Worm (Caenorhabditis elegans) whole organism, L4/young adult: ENCODE measurements around the gene W07A12.4.

Experiments
- W03F9.2 ChIP-seq: fragments of 150-350 bp; optimal IDR thresholded peaks from 2 replicates; lab custom pipeline; 2014; ENCODE audit warnings: missing biosample characterization, missing genetic modification characterization
- him-1 ChIP-seq: sonication (generic microtip); optimal IDR thresholded peaks from 2 replicates; lab custom pipeline; 2016; ENCODE audit warnings: missing genotype, missing genetic modification reagents, missing genetic modification characterization, missing compliant biosample characterization

DNA sequence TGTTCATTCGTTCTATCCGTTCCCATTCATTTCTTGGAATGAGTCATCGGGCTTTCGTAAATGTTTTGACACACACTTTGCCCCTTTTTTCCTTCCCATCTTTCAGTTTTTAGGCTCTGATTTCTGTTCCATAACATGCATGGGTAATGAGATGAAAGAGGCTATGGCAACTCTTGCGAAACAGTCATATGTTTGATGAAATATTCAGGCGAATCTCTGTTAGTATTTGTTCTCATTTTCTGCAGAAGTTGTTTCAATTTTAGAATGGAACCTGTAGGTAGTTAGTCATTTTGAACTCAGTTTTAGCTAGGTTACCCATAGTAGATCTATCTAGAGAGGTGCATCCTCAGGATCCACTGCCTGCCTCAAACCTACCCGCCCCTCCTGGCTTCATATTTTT lies 31.1 kb upstream of the W07A12.4 start:
- TF ChIP-seq him-1 (tag; lab: Kevin White, UChicago) (no peak), W03F9.2 (tag; lab: Kevin White, UChicago) (no peak)
